Worm (Caenorhabditis elegans): ENCODE measurements around the gene F54F2.9.

DNA sequence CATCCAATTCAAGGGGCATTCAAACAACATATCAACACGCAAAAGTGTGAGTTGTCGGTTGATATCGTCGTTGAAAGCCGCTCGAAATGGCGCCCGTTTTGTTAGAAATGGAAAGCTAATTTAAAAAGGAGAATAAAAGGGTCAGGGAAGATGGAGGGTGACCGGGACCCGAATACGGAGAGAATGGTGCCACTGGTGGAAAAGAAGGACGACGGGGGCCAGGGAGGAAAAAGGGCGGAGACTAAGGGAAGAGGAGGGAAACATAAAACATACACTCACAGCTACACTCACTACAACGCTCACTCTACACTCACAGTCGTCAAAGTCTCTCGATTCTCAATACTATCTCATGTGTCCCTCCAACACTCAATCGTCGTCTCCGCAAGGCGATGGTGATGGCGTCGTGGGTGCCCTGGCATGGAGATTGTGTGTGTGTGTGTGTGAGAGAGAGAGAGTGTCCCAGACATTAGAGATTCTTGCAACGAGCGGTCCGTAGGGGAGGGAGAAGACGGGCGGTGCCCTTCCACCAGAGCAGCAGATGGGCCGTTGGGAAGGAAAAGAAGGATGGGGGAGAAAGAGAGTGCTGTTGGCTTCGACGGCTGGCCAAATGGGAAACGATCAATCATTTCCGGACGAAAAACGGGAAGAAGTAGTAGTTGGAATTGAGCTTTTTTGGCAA lies 47.1 kb upstream of the F54F2.9 start:
- TF ChIP-seq ztf-11 (tag; optimal IDR thresholded peaks at IDR 0.05) (no peak), unc-62 (GFP tag; optimal IDR thresholded peaks at IDR 0.05) (peak; percentile 67), tbx-2 (tag; optimal IDR thresholded peaks at IDR 0.05) (peak; percentile 79), pha-4 (tag; optimal IDR thresholded peaks at IDR 0.05) (no peak), nhr-76 (tag; optimal IDR thresholded peaks at IDR 0.05) (no peak), mdl-1 (tag; optimal IDR thresholded peaks at IDR 0.05) (no peak), ztf-4 (tag; optimal IDR thresholded peaks at IDR 0.05) (no peak), nfya-1 (tag; optimal IDR thresholded peaks at IDR 0.05; ENCODE audit: insufficient read depth) (peak; percentile 93), ceh-82 (tag; optimal IDR thresholded peaks at IDR 0.05) (no peak), nhr-25 (tag; optimal IDR thresholded peaks at IDR 0.05) (no peak), nhr-11 (tag; optimal IDR thresholded peaks at IDR 0.05) (no peak), ceh-9 (tag; optimal IDR thresholded peaks at IDR 0.05) (no peak), ceh-16 (tag; optimal IDR thresholded peaks at IDR 0.05) (no peak), nhr-237 (tag; optimal IDR thresholded peaks at IDR 0.05) (no peak)

Data from whole organism, L3 larva.